Fruit fly (Drosophila melanogaster) whole organism, prepupa: ENCODE results near the gene CG33490.
A peak's percentile ranks its signal among the peaks of the same experiment; 100 is the strongest.

ENCODE experiments used
- Blimp-1 ChIP-seq: fragments of 200-800 bp; sonication (Bioruptor generic); optimal IDR thresholded peaks from 3 replicates; lab custom pipeline; 2017; ENCODE audit warnings: missing biosample characterization, missing genetic modification characterization, mild to moderate bottlenecking, moderate library complexity, missing genetic modification reagents
- CG10631 ChIP-seq: fragments of 200-800 bp; sonication (Bioruptor generic); optimal IDR thresholded peaks from 2 replicates; lab custom pipeline; 2016; ENCODE audit warnings: missing biosample characterization, missing genetic modification characterization
- CG10669 ChIP-seq: fragments of 200-800 bp; sonication (Bioruptor generic); optimal IDR thresholded peaks from 3 replicates; lab custom pipeline; 2018; ENCODE audit warnings: missing biosample characterization, mild to moderate bottlenecking, missing genetic modification characterization, moderate library complexity
- CG15336 ChIP-seq: fragments of 200-800 bp; sonication (Bioruptor generic); IDR thresholded peaks from 2 replicates; pipeline ENCODE4 v1.3.6; 2022; ENCODE audit warnings: missing biosample characterization, missing genetic modification characterization
- CG1621 ChIP-seq: fragments of 200-800 bp; sonication (Bioruptor generic); optimal IDR thresholded peaks from 3 replicates; lab custom pipeline; 2018; ENCODE audit warnings: missing biosample characterization, mild to moderate bottlenecking, missing genetic modification characterization
- CG16779 ChIP-seq: fragments of 200-800 bp; sonication (Bioruptor generic); optimal IDR thresholded peaks from 3 replicates; lab custom pipeline; 2017; ENCODE audit warnings: missing biosample characterization, mild to moderate bottlenecking, missing genetic modification characterization
- CG3032 ChIP-seq: fragments of 200-800 bp; optimal IDR thresholded peaks from 2 replicates; lab custom pipeline; 2019; ENCODE audit warnings: missing biosample characterization, mild to moderate bottlenecking, missing genetic modification characterization, moderate library complexity
- CG31627 ChIP-seq: fragments of 200-800 bp; sonication (Bioruptor generic); optimal IDR thresholded peaks from 3 replicates; lab custom pipeline; 2016; ENCODE audit warnings: missing biosample characterization, missing genetic modification characterization
- CG32006 ChIP-seq: fragments of 200-800 bp; sonication (Bioruptor generic); optimal IDR thresholded peaks from 3 replicates; lab custom pipeline; 2017; ENCODE audit warnings: missing biosample characterization, mild to moderate bottlenecking, missing genetic modification characterization
- CG34406 ChIP-seq: fragments of 200-800 bp; sonication (Bioruptor generic); optimal IDR thresholded peaks from 3 replicates; lab custom pipeline; 2016; ENCODE audit warnings: missing biosample characterization, missing genetic modification characterization
- CG3919 ChIP-seq: fragments of 200-800 bp; sonication (Bioruptor generic); optimal IDR thresholded peaks from 3 replicates; lab custom pipeline; 2016; ENCODE audit warnings: missing biosample characterization, missing genetic modification characterization
- CG4318 ChIP-seq: fragments of 200-800 bp; sonication (Bioruptor generic); optimal IDR thresholded peaks from 3 replicates; lab custom pipeline; 2017; ENCODE audit warnings: missing biosample characterization, mild to moderate bottlenecking, missing genetic modification characterization
- CG6163 ChIP-seq: fragments of 200-800 bp; sonication (Bioruptor generic); IDR thresholded peaks from 3 replicates; pipeline ENCODE4 v1.3.6; 2022; ENCODE audit warnings: missing biosample characterization, missing genetic modification characterization
- CG6276 ChIP-seq: fragments of 200-800 bp; sonication (Bioruptor generic); optimal IDR thresholded peaks from 2 replicates; lab custom pipeline; 2017; ENCODE audit warnings: missing biosample characterization, mild to moderate bottlenecking, missing genetic modification characterization
- CG6792 ChIP-seq: fragments of 200-800 bp; sonication (Bioruptor generic); optimal IDR thresholded peaks from 3 replicates; lab custom pipeline; 2016; ENCODE audit warnings: missing biosample characterization, missing genetic modification characterization
- CG6808 ChIP-seq: fragments of 200-800 bp; sonication (Bioruptor generic); optimal IDR thresholded peaks from 3 replicates; lab custom pipeline; 2017; ENCODE audit warnings: missing biosample characterization, missing genetic modification characterization, mild to moderate bottlenecking, moderate library complexity, missing genetic modification reagents
- CG6854 ChIP-seq: fragments of 200-800 bp; sonication (Bioruptor generic); optimal IDR thresholded peaks from 2 replicates; lab custom pipeline; 2017; ENCODE audit warnings: missing biosample characterization, mild to moderate bottlenecking, missing genetic modification characterization
- CG7368 ChIP-seq: fragments of 200-800 bp; sonication (Bioruptor generic); optimal IDR thresholded peaks from 3 replicates; lab custom pipeline; 2016; ENCODE audit warnings: missing biosample characterization, missing genetic modification characterization
- CG8632 ChIP-seq: fragments of 200-800 bp; sonication (Bioruptor generic); optimal IDR thresholded peaks from 3 replicates; lab custom pipeline; 2016; ENCODE audit warnings: missing biosample characterization, missing genetic modification characterization
- CG9139 ChIP-seq: fragments of 200-800 bp; sonication (Bioruptor generic); optimal IDR thresholded peaks from 3 replicates; lab custom pipeline; 2017; ENCODE audit warnings: missing biosample characterization, mild to moderate bottlenecking, missing genetic modification characterization
- Eip75B ChIP-seq: fragments of 200-800 bp; sonication (Bioruptor generic); optimal IDR thresholded peaks from 3 replicates; lab custom pipeline; 2016; ENCODE audit warnings: missing biosample characterization, missing genetic modification characterization
- Eip93F ChIP-seq: fragments of 200-800 bp; sonication (Bioruptor generic); optimal IDR thresholded peaks from 2 replicates; lab custom pipeline; 2016; ENCODE audit warnings: missing biosample characterization, mild to moderate bottlenecking, missing genetic modification characterization
- Ets96B ChIP-seq: fragments of 200-800 bp; optimal IDR thresholded peaks from 2 replicates; lab custom pipeline; 2019; ENCODE audit warnings: missing biosample characterization, mild to moderate bottlenecking, missing genetic modification characterization, moderate library complexity
- Lpt ChIP-seq: fragments of 200-800 bp; sonication (Bioruptor generic); optimal IDR thresholded peaks from 3 replicates; lab custom pipeline; 2016; ENCODE audit warnings: missing biosample characterization, missing genetic modification characterization
- Smox ChIP-seq: fragments of 200-800 bp; sonication (Bioruptor generic); optimal IDR thresholded peaks from 3 replicates; lab custom pipeline; 2016; ENCODE audit warnings: missing biosample characterization, missing genetic modification characterization
- Sox14 ChIP-seq: fragments of 200-800 bp; sonication (Bioruptor generic); optimal IDR thresholded peaks from 3 replicates; lab custom pipeline; 2016; ENCODE audit warnings: missing biosample characterization, missing genetic modification characterization
- Sox15 ChIP-seq: fragments of 200-800 bp; sonication (Bioruptor generic); optimal IDR thresholded peaks from 3 replicates; lab custom pipeline; 2016; ENCODE audit warnings: missing biosample characterization, missing genetic modification characterization
- achi ChIP-seq: fragments of 200-800 bp; sonication (Bioruptor generic); optimal IDR thresholded peaks from 3 replicates; lab custom pipeline; 2016; ENCODE audit warnings: missing biosample characterization, missing genetic modification characterization
- acj6 ChIP-seq: fragments of 200-800 bp; sonication (Bioruptor generic); optimal IDR thresholded peaks from 3 replicates; lab custom pipeline; 2016; ENCODE audit warnings: missing biosample characterization, missing genetic modification characterization
- cyc ChIP-seq: fragments of 200-800 bp; sonication (Bioruptor generic); optimal IDR thresholded peaks from 3 replicates; lab custom pipeline; 2016; ENCODE audit warnings: missing biosample characterization, missing genetic modification characterization
- eg ChIP-seq: fragments of 200-800 bp; sonication (Bioruptor generic); IDR thresholded peaks from 3 replicates; pipeline ENCODE4 v1.3.6; 2022; ENCODE audit warnings: missing biosample characterization, missing genetic modification characterization
- esn ChIP-seq: fragments of 200-800 bp; sonication (Bioruptor generic); optimal IDR thresholded peaks from 2 replicates; lab custom pipeline; 2016; ENCODE audit warnings: missing biosample characterization, mild to moderate bottlenecking, missing genetic modification characterization, moderate library complexity
- fd59A ChIP-seq: fragments of 200-800 bp; sonication (Bioruptor generic); optimal IDR thresholded peaks from 2 replicates; lab custom pipeline; 2017; ENCODE audit warnings: missing biosample characterization, mild to moderate bottlenecking, missing genetic modification characterization, missing genetic modification reagents
- fd85E ChIP-seq: fragments of 200-800 bp; sonication (Bioruptor generic); optimal IDR thresholded peaks from 3 replicates; lab custom pipeline; 2016; ENCODE audit warnings: missing biosample characterization, missing genetic modification characterization
- lz ChIP-seq: fragments of 200-800 bp; sonication (Bioruptor generic); optimal IDR thresholded peaks from 3 replicates; lab custom pipeline; 2016; ENCODE audit warnings: missing biosample characterization, missing genetic modification characterization
- net ChIP-seq: fragments of 200-800 bp; sonication (Bioruptor generic); optimal IDR thresholded peaks from 3 replicates; lab custom pipeline; 2016; ENCODE audit warnings: missing biosample characterization, missing genetic modification characterization
- pdm3 ChIP-seq: fragments of 200-800 bp; sonication (Bioruptor generic); optimal IDR thresholded peaks from 3 replicates; lab custom pipeline; 2016; ENCODE audit warnings: missing biosample characterization, missing genetic modification characterization
- salr ChIP-seq, 2 experiments: fragments of 200-800 bp; sonication (Bioruptor generic); optimal IDR thresholded peaks; 3 replicates each; lab custom pipeline; 2016 to 2018; ENCODE audit warnings: missing biosample characterization in 2 of 2, missing genetic modification characterization in 2 of 2, mild to moderate bottlenecking in 1 of 2
- ss ChIP-seq, 2 experiments: fragments of 200-800 bp; sonication (Bioruptor generic); optimal IDR thresholded peaks; 2 replicates in 1 of 2; 3 replicates in 1 of 2; lab custom pipeline; 2017 to 2018; ENCODE audit warnings: mild to moderate bottlenecking in 2 of 2, missing biosample characterization in 2 of 2, missing genetic modification characterization in 2 of 2, moderate library complexity in 1 of 2
- svp ChIP-seq: fragments of 200-800 bp; sonication (Bioruptor generic); peaks from one replicate; lab custom pipeline; 2016; ENCODE audit warnings: missing biosample characterization, missing genetic modification characterization
- topi ChIP-seq: fragments of 200-800 bp; sonication (Bioruptor generic); optimal IDR thresholded peaks from 3 replicates; lab custom pipeline; 2016; ENCODE audit warnings: missing biosample characterization, missing genetic modification characterization

The CG33490 gene

dm6 chr3L:11593778-11594177, 19.3 kb upstream of the CG33490 start (continued):
- TF ChIP-seq CG16779: peak; percentile 7
- no peak for TF ChIP-seq CG1621
- TF ChIP-seq ss (GFP tag; optimal IDR thresholded peaks at IDR 0.05; lab: Kevin White, UChicago): peak in 1 of 2 experiments; percentile 45
- no peak for TF ChIP-seq Smox (GFP tag; lab: Kevin White, UChicago)
- TF ChIP-seq CG6808: peak; percentile 29
- no peak for TF ChIP-seq Sox14 (GFP tag; lab: Kevin White, UChicago)
- peak; percentile 11 for TF ChIP-seq Lpt
- TF ChIP-seq CG6792 (GFP tag; lab: Kevin White, UChicago): no peak
- no peak for TF ChIP-seq svp
- peak; percentile 60 for TF ChIP-seq Ets96B (tag; lab: Kevin White, UChicago)
- TF ChIP-seq CG9139: no peak
- TF ChIP-seq fd85E (GFP tag; lab: Kevin White, UChicago): no peak
- no peak for TF ChIP-seq CG6854
- peak; percentile 43 for TF ChIP-seq CG6276 (GFP tag; lab: Kevin White, UChicago)
- TF ChIP-seq pdm3: peak; percentile 26
- peak; percentile 75 for TF ChIP-seq CG15336 (GFP tag; lab: Robert Waterston, UW)
- TF ChIP-seq achi (GFP tag; lab: Kevin White, UChicago): peak; percentile 42
- TF ChIP-seq net (GFP tag; lab: Kevin White, UChicago): peak; percentile 9
- TF ChIP-seq CG3919 (GFP tag; lab: Kevin White, UChicago): peak; percentile 33
- no peak for TF ChIP-seq Blimp-1 (GFP tag; lab: Kevin White, UChicago)
- TF ChIP-seq CG32006 (GFP tag; lab: Kevin White, UChicago): peak; percentile 56
- TF ChIP-seq cyc (GFP tag; lab: Kevin White, UChicago): no peak
- peak; percentile 2 for TF ChIP-seq CG4318
- TF ChIP-seq CG34406 (GFP tag; lab: Kevin White, UChicago): peak; percentile 22
- TF ChIP-seq eg (GFP tag; lab: Robert Waterston, UW): 0 out of 3 replicates have a peak, but pooled peaks have one; percentile 54
- peak; percentile 10 for TF ChIP-seq CG10631
- no peak for TF ChIP-seq CG31627
- TF ChIP-seq salr (GFP tag; optimal IDR thresholded peaks at IDR 0.05; lab: Kevin White, UChicago): peak in 1 of 2 experiments; percentile 28
- no peak for TF ChIP-seq Eip93F
- no peak for TF ChIP-seq lz
- peak; percentile 23 for TF ChIP-seq CG8632
- TF ChIP-seq CG10669: peak; percentile 26
- TF ChIP-seq acj6 (GFP tag; lab: Kevin White, UChicago): peak; percentile 21
- no peak for TF ChIP-seq topi (GFP tag; lab: Kevin White, UChicago)
- TF ChIP-seq fd59A (GFP tag; lab: Kevin White, UChicago): no peak
- peak; percentile 17 for TF ChIP-seq esn (GFP tag; lab: Kevin White, UChicago)
- no peak for TF ChIP-seq Sox15 (GFP tag; lab: Kevin White, UChicago)

DNA sequence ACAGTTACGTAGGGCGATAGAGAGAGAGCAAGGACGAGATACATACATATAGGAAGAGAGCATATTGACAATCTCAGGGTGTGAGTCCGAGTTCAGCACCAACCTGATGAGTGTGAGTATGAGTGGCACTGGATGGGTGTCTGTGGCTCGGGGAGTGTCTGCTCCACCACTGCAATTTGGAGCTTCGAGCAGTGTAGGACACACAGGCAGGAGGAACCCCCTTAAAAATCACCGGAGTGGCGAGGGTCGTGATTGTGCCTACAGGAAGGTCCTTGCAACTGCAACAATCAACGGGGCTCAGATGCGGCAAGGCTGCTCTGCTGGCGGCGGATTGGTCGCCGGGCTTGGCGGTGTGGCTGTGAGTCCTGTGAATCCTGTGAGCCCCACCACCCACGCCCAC, 17.3 kb upstream of the CG33490 start:
- TF ChIP-seq CG6163 (GFP tag; lab: Robert Waterston, UW) (0 out of 3 replicates have a peak, but pooled peaks have one; percentile 8), Eip75B (no peak), CG7368 (GFP tag; lab: Kevin White, UChicago) (peak; percentile 62)
- TF ChIP-seq, all 60 proteins: peak for 2

- no peak for TF ChIP-seq lz
- no peak for TF ChIP-seq CG3032 (tag; lab: Kevin White, UChicago)
- no peak for TF ChIP-seq CG6792 (GFP tag; lab: Kevin White, UChicago)
- TF ChIP-seq CG10631: no peak
- no peak for TF ChIP-seq achi (GFP tag; lab: Kevin White, UChicago)
- no peak for TF ChIP-seq CG8632
- no peak for TF ChIP-seq CG6163 (GFP tag; lab: Robert Waterston, UW)
- TF ChIP-seq CG1621: no peak
Measured at dm6 chr3L:11591131-11591530, 16.7 kb upstream of the CG33490 start, which contains the start of gene CG33268. Gene CG33268, minus strand, starts transcription at chr3L:11591231.
